Worm (Caenorhabditis elegans) whole organism, young adult: ENCODE measurements around the gene C05C10.3.

ENCODE experiments used
- F10E7.11 ChIP-seq: sonication (generic microtip); optimal IDR thresholded peaks from 2 replicates; lab custom pipeline; 2017; ENCODE audit warnings: mild to moderate bottlenecking, missing genetic modification characterization, moderate library complexity, missing compliant biosample characterization
- F22D6.2 ChIP-seq: sonication (generic microtip); optimal IDR thresholded peaks from 2 replicates; lab custom pipeline; 2016; ENCODE audit warnings: mild to moderate bottlenecking, missing genetic modification characterization, missing compliant biosample characterization
- F37B4.10 ChIP-seq: fragments of 200-800 bp; sonication (Bioruptor generic); IDR thresholded peaks from 2 replicates; pipeline ENCODE4 v1.3.6; 2022; ENCODE audit warnings: missing genetic modification characterization, missing compliant biosample characterization
- F52B5.7 ChIP-seq: sonication (generic microtip); optimal IDR thresholded peaks from 2 replicates; lab custom pipeline; 2016; ENCODE audit warnings: mild to moderate bottlenecking, missing genetic modification characterization, missing compliant biosample characterization
- T07F8.4 ChIP-seq: sonication (generic microtip); optimal IDR thresholded peaks from 2 replicates; lab custom pipeline; 2016; ENCODE audit warnings: mild to moderate bottlenecking, missing genetic modification characterization, moderate library complexity, missing compliant biosample characterization
- T26A5.8 ChIP-seq: sonication (generic microtip); optimal IDR thresholded peaks from 2 replicates; lab custom pipeline; 2016; ENCODE audit warnings: missing genetic modification characterization, missing compliant biosample characterization
- Y53G8AR.9 ChIP-seq: fragments of 200-800 bp; sonication (Bioruptor generic); conservative IDR thresholded peaks from 2 replicates; pipeline ENCODE4 v1.3.6; 2022; ENCODE audit warnings: missing genetic modification reagents, missing genetic modification characterization, missing compliant biosample characterization
- aptf-2 ChIP-seq: fragments of 200-800 bp; sonication (Bioruptor generic); conservative IDR thresholded peaks from 2 replicates; pipeline ENCODE4 v1.3.6; 2022; ENCODE audit warnings: missing genetic modification reagents, missing genetic modification characterization, missing compliant biosample characterization
- attf-5 ChIP-seq: fragments of 200-800 bp; sonication (Bioruptor generic); optimal IDR thresholded peaks from 2 replicates; lab custom pipeline; 2018; ENCODE audit warnings: mild to moderate bottlenecking, missing genetic modification characterization, missing compliant biosample characterization
- ccch-3 ChIP-seq: fragments of 200-800 bp; sonication (Bioruptor generic); optimal IDR thresholded peaks from 2 replicates; lab custom pipeline; 2018; ENCODE audit warnings: mild to moderate bottlenecking, missing genetic modification characterization, missing compliant biosample characterization
- chd-7 ChIP-seq: sonication (generic microtip); optimal IDR thresholded peaks from 2 replicates; lab custom pipeline; 2016; ENCODE audit warnings: mild to moderate bottlenecking, missing genetic modification characterization, moderate library complexity, missing compliant biosample characterization
- ets-4 ChIP-seq: fragments of 200-800 bp; sonication (Bioruptor generic); optimal IDR thresholded peaks from 2 replicates; lab custom pipeline; 2018; ENCODE audit warnings: mild to moderate bottlenecking, missing genetic modification characterization, missing compliant biosample characterization
- him-1 ChIP-seq: sonication (generic microtip); optimal IDR thresholded peaks from 2 replicates; lab custom pipeline; 2016; ENCODE audit warnings: missing genotype, missing genetic modification reagents, missing genetic modification characterization, missing compliant biosample characterization
- hlh-12 ChIP-seq: sonication (generic microtip); optimal IDR thresholded peaks from 2 replicates; lab custom pipeline; 2016; ENCODE audit warnings: missing genetic modification characterization, missing compliant biosample characterization
- hmg-1.2 ChIP-seq: fragments of 200-800 bp; sonication (Bioruptor generic); IDR thresholded peaks from 2 replicates; pipeline ENCODE4 v1.3.6; 2022; ENCODE audit warnings: missing genetic modification reagents, missing genetic modification characterization, missing compliant biosample characterization
- let-526 ChIP-seq: fragments of 200-800 bp; sonication (Bioruptor generic); IDR thresholded peaks from 2 replicates; pipeline ENCODE4 v1.3.6; 2022; ENCODE audit warnings: missing genetic modification reagents, missing genetic modification characterization, missing compliant biosample characterization
- let-607 ChIP-seq, 2 experiments: fragments of 200-800 bp in 1 of 2; sonication (Bioruptor generic) in 1 of 2; sonication (generic microtip) in 1 of 2; optimal IDR thresholded peaks; 2 replicates each; lab custom pipeline; 2016 to 2018; ENCODE audit warnings: mild to moderate bottlenecking in 2 of 2, missing compliant biosample characterization in 2 of 2, missing genetic modification characterization in 2 of 2, moderate library complexity in 2 of 2, missing genotype in 1 of 2
- lin-35 ChIP-seq, 3 experiments: fragments of 150-350 bp in 2 of 3; sonication (generic microtip) in 1 of 3; optimal IDR thresholded peaks; 2 replicates each; lab custom pipeline; 2014 to 2018; ENCODE audit warnings: missing biosample characterization in 3 of 3, missing genetic modification characterization in 3 of 3, missing genetic modification reagents in 3 of 3
- madf-10 ChIP-seq: sonication (generic microtip); optimal IDR thresholded peaks from 2 replicates; lab custom pipeline; 2016; ENCODE audit warnings: mild to moderate bottlenecking, missing genetic modification characterization, missing compliant biosample characterization
- mxl-1 ChIP-seq: sonication (generic microtip); optimal IDR thresholded peaks from 2 replicates; lab custom pipeline; 2016; ENCODE audit warnings: missing genetic modification characterization, missing compliant biosample characterization
- nfya-2 ChIP-seq: fragments of 200-800 bp; sonication (Bioruptor generic); IDR thresholded peaks from 2 replicates; pipeline ENCODE4 v1.3.6; 2022; ENCODE audit warnings: missing genetic modification reagents, missing genetic modification characterization, missing compliant biosample characterization
- rpc-1 ChIP-seq, 2 experiments: fragments of 150-350 bp in 1 of 2; sonication (generic microtip) in 1 of 2; optimal IDR thresholded peaks; 2 replicates each; lab custom pipeline; 2014 to 2018; ENCODE audit warnings: missing biosample characterization in 1 of 2, missing genetic modification characterization in 1 of 2, missing genetic modification reagents in 1 of 2, missing genotype in 1 of 2
- snpc-1.3 ChIP-seq: sonication (generic microtip); optimal IDR thresholded peaks from 2 replicates; lab custom pipeline; 2017; ENCODE audit warnings: missing genetic modification characterization, mild to moderate bottlenecking, missing compliant biosample characterization, antibody characterized with exemption, moderate library complexity, missing genotype, missing genetic modification reagents; ENCODE audit not compliant: insufficient read depth
- snpc-4 ChIP-seq, 5 experiments: fragments of 150-350 bp in 1 of 5; sonication (generic microtip) in 4 of 5; optimal IDR thresholded peaks; 2 replicates each; lab custom pipeline; 2014 to 2018; ENCODE audit warnings: missing genetic modification characterization in 5 of 5, missing biosample characterization in 3 of 5, antibody characterized with exemption in 2 of 5, mild to moderate bottlenecking in 2 of 5, missing compliant biosample characterization in 2 of 5, missing genotype in 2 of 5, moderate library complexity in 2 of 5, missing genetic modification reagents in 1 of 5
- tbp1 ChIP-seq: fragments of 200-800 bp; sonication (Bioruptor generic); optimal IDR thresholded peaks from 2 replicates; lab custom pipeline; 2018; ENCODE audit warnings: mild to moderate bottlenecking, missing genetic modification characterization, missing compliant biosample characterization
- tbx-9 ChIP-seq: sonication (generic microtip); optimal IDR thresholded peaks from 2 replicates; lab custom pipeline; 2016; ENCODE audit warnings: borderline replicate concordance, missing genetic modification characterization, inconsistent platforms, missing compliant biosample characterization
- unc-62 ChIP-seq: fragments of 150-350 bp; optimal IDR thresholded peaks from 2 replicates; lab custom pipeline; 2014; ENCODE audit warnings: missing biosample characterization, missing genetic modification reagents, missing genetic modification characterization

The C05C10.3 gene

ce11 chrII:9931012-9931411 lies 5.7 kb downstream of the C05C10.3 start (continued):
- no peak for TF ChIP-seq tbx-9 (tag; lab: Kevin White, UChicago)
- TF ChIP-seq him-1, result peak; percentile 45
- no peak for TF ChIP-seq lin-35 (GFP tag; optimal IDR thresholded peaks at IDR 0.05; lab: Kevin White, UChicago)
- TF ChIP-seq hlh-12 (tag; lab: Kevin White, UChicago), result no peak
- TF ChIP-seq nfya-2 (GFP tag; lab: Robert Waterston, UW), result no peak
- TF ChIP-seq ets-4 (GFP tag; lab: Kevin White, UChicago), result no peak

DNA sequence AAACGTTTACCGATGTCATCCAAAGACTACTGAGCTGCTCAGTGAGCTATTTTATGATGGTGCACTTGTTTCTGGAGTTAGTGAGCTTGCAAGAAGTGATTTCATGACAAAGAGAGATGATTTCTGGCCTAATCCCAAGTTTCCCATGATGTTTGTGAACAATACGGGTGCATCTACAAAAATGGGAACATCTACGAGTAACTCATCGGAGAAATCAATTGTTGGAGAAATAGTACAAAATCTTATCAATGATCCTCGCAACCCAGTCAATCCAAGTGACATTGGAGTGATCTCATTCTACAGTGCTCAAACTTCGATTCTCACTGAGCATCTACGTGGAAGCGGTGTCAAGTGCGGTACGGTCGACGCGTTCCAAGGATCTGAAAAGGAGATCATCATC lies 8.2 kb downstream of the C05C10.3 start:
- TF ChIP-seq hlh-12 (tag; lab: Kevin White, UChicago), result no peak
- TF ChIP-seq F37B4.10, result no peak

DNA sequence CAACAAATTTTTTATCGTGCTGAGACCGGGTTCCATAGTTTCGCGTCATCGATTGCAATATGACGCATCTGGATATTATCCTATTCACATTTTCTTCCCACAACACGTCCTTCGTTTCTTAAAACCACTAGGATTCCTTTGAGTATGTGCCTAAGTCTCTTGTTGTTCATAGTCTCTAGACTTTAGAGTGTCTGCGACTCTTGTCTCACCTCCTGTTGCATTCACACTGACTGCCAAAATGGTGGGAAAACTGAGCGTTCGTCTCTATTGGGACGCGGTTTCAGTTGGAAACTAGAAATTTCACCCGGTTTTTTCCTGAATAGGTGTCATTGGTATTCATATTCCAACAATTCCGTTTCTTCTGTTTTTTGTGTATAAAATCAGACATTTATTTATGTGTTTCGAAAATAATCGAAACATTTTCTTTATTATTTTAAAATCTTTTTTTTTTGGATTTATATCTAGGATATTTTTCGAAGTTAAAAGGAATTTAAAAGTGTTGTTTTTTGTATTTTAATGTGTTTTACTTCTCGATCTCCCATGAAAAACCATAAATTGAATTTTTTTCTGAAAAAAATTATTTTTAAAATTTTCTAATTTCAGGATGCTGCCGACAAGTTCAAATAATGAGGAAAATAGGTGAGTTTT lies 14.9 kb downstream of the C05C10.3 start, which contains the start of gene C05C10.2:
Gene C05C10.2 (plus strand): TSS at position 598 of the 648 bp plus-strand sequence.
- TF ChIP-seq let-607 (tag; optimal IDR thresholded peaks at IDR 0.05; lab: Kevin White, UChicago) (no peak), hmg-1.2 (GFP tag; lab: Robert Waterston, UW) (peak; percentile 52; the same call in 1 of the 2 replicates), let-526 (GFP tag; lab: Robert Waterston, UW) (no peak), unc-62 (GFP tag; lab: Kevin White, UChicago) (no peak), rpc-1 (optimal IDR thresholded peaks at IDR 0.05; lab: Kevin White, UChicago) (no peak), rpc-1 (tag; optimal IDR thresholded peaks at IDR 0.05; lab: Kevin White, UChicago) (no peak), snpc-1.3 (no peak), chd-7 (tag; lab: Kevin White, UChicago) (no peak), aptf-2 (no peak)

DNA sequence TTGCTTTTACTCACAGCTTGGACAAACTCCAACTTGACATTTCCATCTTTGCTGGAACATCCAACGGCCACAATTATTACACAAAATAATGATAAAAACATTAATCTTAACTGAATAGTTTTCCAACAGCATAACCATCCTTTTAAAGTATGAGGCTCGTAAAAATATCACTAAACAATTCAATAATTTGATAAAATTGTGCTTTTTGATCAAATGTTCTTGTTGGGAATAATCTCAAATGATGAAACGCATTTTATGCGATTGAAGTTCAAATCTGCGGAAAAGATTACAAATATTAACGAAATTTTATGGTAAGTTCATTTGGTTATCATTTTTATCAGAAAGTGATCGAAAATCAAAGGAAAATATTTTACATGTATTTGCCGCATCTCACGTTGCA lies 16.2 kb downstream of the C05C10.3 start, which contains the start of gene pho-10:
Gene pho-10 (minus strand): TSS at position 101 of the 400 bp plus-strand sequence.
- no peak for TF ChIP-seq F10E7.11 (tag; lab: Kevin White, UChicago)
- TF ChIP-seq madf-10 (tag; lab: Kevin White, UChicago), result no peak
- no peak for TF ChIP-seq T07F8.4 (tag; lab: Kevin White, UChicago)
- TF ChIP-seq mxl-1 (tag; lab: Kevin White, UChicago), result no peak

- TF ChIP-seq mxl-1 (tag; lab: Kevin White, UChicago), result no peak
Observed at ce11 chrII:9917904-9918303, 18.8 kb downstream of the C05C10.3 start, which contains the start of gene C05C10.8. Gene C05C10.8 (minus strand): TSS chrII:9918004.

ce11 chrII:9916177-9916576 lies 20.5 kb downstream of the C05C10.3 start, which contains the start of gene F26C11.4:
Gene F26C11.4 (minus strand): TSS chrII:9916277.
- no peak for TF ChIP-seq F52B5.7 (tag; lab: Kevin White, UChicago)
- TF ChIP-seq attf-5 (GFP tag; lab: Kevin White, UChicago), result no peak
- TF ChIP-seq tbp1 (GFP tag; lab: Kevin White, UChicago), result no peak
- TF ChIP-seq aptf-2, result no peak
- no peak for TF ChIP-seq let-526 (GFP tag; lab: Robert Waterston, UW)
- TF ChIP-seq F22D6.2 (tag; lab: Kevin White, UChicago), result no peak
- no peak for TF ChIP-seq T07F8.4 (tag; lab: Kevin White, UChicago)
- TF ChIP-seq T26A5.8 (tag; lab: Kevin White, UChicago), result no peak
- TF ChIP-seq rpc-1 (optimal IDR thresholded peaks at IDR 0.05; lab: Kevin White, UChicago), result no peak
- TF ChIP-seq rpc-1 (tag; optimal IDR thresholded peaks at IDR 0.05; lab: Kevin White, UChicago), result no peak
- TF ChIP-seq ccch-3 (GFP tag; lab: Kevin White, UChicago), result no peak
- no peak for TF ChIP-seq Y53G8AR.9 (GFP tag; lab: Robert Waterston, UW)
- TF ChIP-seq snpc-4 (GFP tag; optimal IDR thresholded peaks at IDR 0.05; lab: Kevin White, UChicago), result no peak
- no peak for TF ChIP-seq snpc-4 (tag; optimal IDR thresholded peaks at IDR 0.05; lab: Kevin White, UChicago)
- TF ChIP-seq, all 124 proteins: peak for 0
